Worm (Caenorhabditis elegans): ENCODE results near the gene F21C10.18.

Gene F21C10.18

ce11 chrV:9146849-9147557, 38.7 kb downstream of the F21C10.18 start, which contains the start of gene spl-2:
Gene spl-2 (minus strand): TSS chrV:9146899.
- TF ChIP-seq B0310.2 (tag; optimal IDR thresholded peaks at IDR 0.05), result no peak

ce11 chrV:9148151-9148550, 39.8 kb downstream of the F21C10.18 start:
- TF ChIP-seq tra-4 (tag; optimal IDR thresholded peaks at IDR 0.05), result no peak

ce11 chrV:9152339-9152738, 44.0 kb downstream of the F21C10.18 start:
- no peak for TF ChIP-seq hmg-4 (GFP tag; optimal IDR thresholded peaks at IDR 0.05)
- TF ChIP-seq tbx-37 (GFP tag; conservative IDR thresholded peaks at IDR 0.05), result no peak
- TF ChIP-seq hnd-1 (tag; optimal IDR thresholded peaks at IDR 0.05), result no peak
- TF ChIP-seq tbx-11 (GFP tag; IDR thresholded peaks at IDR 0.05), result no peak
- TF ChIP-seq pes-1 (GFP tag; IDR thresholded peaks at IDR 0.05), result no peak
- TF ChIP-seq flt-1 (GFP tag; IDR thresholded peaks at IDR 0.05), result no peak
- no peak for TF ChIP-seq aly-1 (tag; optimal IDR thresholded peaks at IDR 0.05)
- no peak for TF ChIP-seq ceh-36 (tag; optimal IDR thresholded peaks at IDR 0.05)
- TF ChIP-seq tra-4 (tag; optimal IDR thresholded peaks at IDR 0.05), result no peak

DNA sequence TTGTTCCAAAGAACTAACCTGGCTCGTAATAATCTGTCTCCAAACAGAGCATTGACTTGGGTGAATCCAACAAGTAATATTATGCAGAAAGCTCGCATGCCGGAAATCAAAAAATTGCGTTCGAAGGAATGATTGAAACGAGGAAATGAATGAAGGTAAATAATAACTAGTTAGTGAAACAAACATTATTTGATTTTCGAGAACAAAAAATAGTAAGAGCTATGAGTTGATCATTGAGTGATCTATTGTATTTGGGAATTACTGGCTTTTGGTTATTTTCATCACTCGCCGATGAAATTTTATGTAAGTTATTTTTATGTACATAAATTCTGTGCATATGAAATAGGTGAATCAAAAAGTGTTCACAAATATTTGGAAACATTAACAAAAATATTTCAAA, 46.5 kb downstream of the F21C10.18 start, which contains the start of gene B0222.5:
Gene B0222.5 (minus strand): TSS at position 101 of the 400 bp plus-strand sequence.
- no peak for TF ChIP-seq sea-1 (GFP tag; conservative IDR thresholded peaks at IDR 0.05)
- TF ChIP-seq pes-1 (GFP tag; IDR thresholded peaks at IDR 0.05), result no peak
- no peak for TF ChIP-seq B0310.2 (tag; optimal IDR thresholded peaks at IDR 0.05)

DNA sequence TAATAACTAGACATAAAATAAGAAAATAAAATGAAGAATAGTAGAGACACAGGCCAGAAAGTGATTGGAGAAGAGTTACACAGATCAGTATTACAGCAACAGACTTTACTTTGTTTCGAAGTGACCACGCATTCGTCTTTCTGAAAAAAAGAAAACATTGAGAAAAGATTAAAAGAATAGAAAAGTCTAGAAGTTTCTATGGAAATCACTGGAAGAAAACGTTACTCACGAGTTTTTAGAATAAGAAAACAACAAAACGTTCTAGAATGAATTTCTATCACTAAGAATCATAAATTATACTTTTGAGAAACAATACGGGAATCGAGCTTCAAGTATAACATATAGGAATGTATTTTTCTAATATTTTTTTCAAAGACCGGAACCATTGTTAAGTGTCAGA, 47.3 kb downstream of the F21C10.18 start:
- TF ChIP-seq scrt-1 (GFP tag; IDR thresholded peaks at IDR 0.05), result no peak
- no peak for TF ChIP-seq tra-4 (tag; optimal IDR thresholded peaks at IDR 0.05)
- TF ChIP-seq ama-1 (optimal IDR thresholded peaks at IDR 0.05), result no peak
- no peak for TF ChIP-seq ceh-13 (GFP tag; optimal IDR thresholded peaks at IDR 0.05)
- TF ChIP-seq pes-1 (GFP tag; IDR thresholded peaks at IDR 0.05), result no peak
- no peak for TF ChIP-seq sea-1 (GFP tag; conservative IDR thresholded peaks at IDR 0.05)
- TF ChIP-seq tbx-37 (GFP tag; conservative IDR thresholded peaks at IDR 0.05), result no peak
- no peak for TF ChIP-seq F13C5.2 (tag; optimal IDR thresholded peaks at IDR 0.05)
- TF ChIP-seq hnd-1 (tag; optimal IDR thresholded peaks at IDR 0.05), result no peak
- TF ChIP-seq tbx-11 (GFP tag; IDR thresholded peaks at IDR 0.05), result no peak
- no peak for TF ChIP-seq hmbx-1 (tag; optimal IDR thresholded peaks at IDR 0.05)
- TF ChIP-seq ceh-36 (tag; optimal IDR thresholded peaks at IDR 0.05), result no peak
- no peak for TF ChIP-seq hmg-4 (GFP tag; optimal IDR thresholded peaks at IDR 0.05)
- no peak for TF ChIP-seq ets-7 (tag; optimal IDR thresholded peaks at IDR 0.05)
- TF ChIP-seq flt-1 (GFP tag; IDR thresholded peaks at IDR 0.05), result no peak
- TF ChIP-seq B0310.2 (tag; optimal IDR thresholded peaks at IDR 0.05), result no peak
- no peak for TF ChIP-seq aly-1 (tag; optimal IDR thresholded peaks at IDR 0.05)

- TF ChIP-seq tbx-11 (GFP tag; IDR thresholded peaks at IDR 0.05), result no peak
- no peak for TF ChIP-seq ceh-36 (tag; optimal IDR thresholded peaks at IDR 0.05)
- TF ChIP-seq tbx-37 (GFP tag; conservative IDR thresholded peaks at IDR 0.05), result no peak
- no peak for TF ChIP-seq scrt-1 (GFP tag; IDR thresholded peaks at IDR 0.05)
- no peak for TF ChIP-seq flt-1 (GFP tag; IDR thresholded peaks at IDR 0.05)
- TF ChIP-seq F13C5.2 (tag; optimal IDR thresholded peaks at IDR 0.05), result no peak
These were observed 48.4 kb downstream of the F21C10.18 start, which contains the start of gene B0222.15 for ce11 chrV:9156679-9157078. Gene B0222.15 (minus strand): TSS chrV:9156779.

- TF ChIP-seq F13C5.2 (tag; optimal IDR thresholded peaks at IDR 0.05) (no peak), tbx-11 (GFP tag; IDR thresholded peaks at IDR 0.05) (no peak), hmg-4 (GFP tag; optimal IDR thresholded peaks at IDR 0.05) (no peak), ets-7 (tag; optimal IDR thresholded peaks at IDR 0.05) (no peak), pes-1 (GFP tag; IDR thresholded peaks at IDR 0.05) (no peak)
These were observed 49.3 kb downstream of the F21C10.18 start for ce11 chrV:9157597-9157996.
